Fruit fly (Drosophila melanogaster): ENCODE results near the gene fu.

The fu gene

dm6 chrX:18669811-18670477 is 12.4 kb downstream of the fu start (continued):
- no peak for TF ChIP-seq CG10274 (GFP tag; optimal IDR thresholded peaks at IDR 0.05)
- no peak for TF ChIP-seq CG3847 (GFP tag; IDR thresholded peaks at IDR 0.05)
- peak; percentile 40 for TF ChIP-seq Sox100B (GFP tag; optimal IDR thresholded peaks at IDR 0.05)
- TF ChIP-seq sd (tag; optimal IDR thresholded peaks at IDR 0.05): no peak
- TF ChIP-seq dysf (GFP tag; IDR thresholded peaks at IDR 0.05): peak; percentile 70
- TF ChIP-seq zfh1 (GFP tag; IDR thresholded peaks at IDR 0.05): peak; percentile 39; the same call in 1 of the 3 replicates
- no peak for TF ChIP-seq CG3163 (GFP tag; optimal IDR thresholded peaks at IDR 0.05)
- TF ChIP-seq CG43689 (GFP tag; IDR thresholded peaks at IDR 0.05): no peak
- peak; percentile 49 for TF ChIP-seq CG2678 (tag; optimal IDR thresholded peaks at IDR 0.05)
- no peak for TF ChIP-seq Lhr (GFP tag; optimal IDR thresholded peaks at IDR 0.05)
- TF ChIP-seq CG1792 (GFP tag; optimal IDR thresholded peaks at IDR 0.05): no peak
- peak; percentile 4 for TF ChIP-seq CG12391 (tag; optimal IDR thresholded peaks at IDR 0.05)
- no peak for TF ChIP-seq CG17186 (GFP tag; optimal IDR thresholded peaks at IDR 0.05)
- TF ChIP-seq CG9797 (GFP tag; optimal IDR thresholded peaks at IDR 0.05): no peak
- TF ChIP-seq HLH3B (GFP tag; IDR thresholded peaks at IDR 0.05): no peak
- no peak for TF ChIP-seq lola (GFP tag; optimal IDR thresholded peaks at IDR 0.05)
- no peak for TF ChIP-seq Opbp (GFP tag; IDR thresholded peaks at IDR 0.05; ENCODE audit: partially characterized antibody)
- no peak for TF ChIP-seq CG33213 (GFP tag; optimal IDR thresholded peaks at IDR 0.05)
- TF ChIP-seq Eip74EF (GFP tag; optimal IDR thresholded peaks at IDR 0.05): peak in 1 of 2 experiments; percentile 6
- peak; percentile 31 for TF ChIP-seq Xbp1 (GFP tag; optimal IDR thresholded peaks at IDR 0.05)
- no peak for TF ChIP-seq CG16779 (GFP tag; IDR thresholded peaks at IDR 0.05)
- TF ChIP-seq tgo (GFP tag; IDR thresholded peaks at IDR 0.05): peak; percentile 37; the same call in 2 of the 3 replicates
- peak; percentile 11 for TF ChIP-seq unpg (GFP tag; optimal IDR thresholded peaks at IDR 0.05)
- TF ChIP-seq amos (GFP tag; IDR thresholded peaks at IDR 0.05; ENCODE audit: partially characterized antibody): no peak
- peak; percentile 31 for TF ChIP-seq Sox102F (GFP tag; optimal IDR thresholded peaks at IDR 0.05)
- 0 out of 2 replicates have a peak, but pooled peaks have one; percentile 19 for TF ChIP-seq seq (GFP tag; IDR thresholded peaks at IDR 0.05)
- TF ChIP-seq CG1602 (GFP tag; optimal IDR thresholded peaks at IDR 0.05): peak; percentile 7
- TF ChIP-seq mirr (GFP tag; optimal IDR thresholded peaks at IDR 0.05): no peak
- no peak for TF ChIP-seq kni (GFP tag; optimal IDR thresholded peaks at IDR 0.05)
- TF ChIP-seq Awh (GFP tag; IDR thresholded peaks at IDR 0.05): no peak
- TF ChIP-seq ssp (GFP tag; IDR thresholded peaks at IDR 0.05): peak; percentile 15; the same call in 1 of the 2 replicates
- TF ChIP-seq scrt (GFP tag; optimal IDR thresholded peaks at IDR 0.05): no peak
- TF ChIP-seq CG11696 (GFP tag; IDR thresholded peaks at IDR 0.05): no peak
- TF ChIP-seq CG4707 (GFP tag; optimal IDR thresholded peaks at IDR 0.05): no peak
- no peak for TF ChIP-seq prd (optimal IDR thresholded peaks at IDR 0.05)
- TF ChIP-seq prd (GFP tag; IDR thresholded peaks at IDR 0.05): 0 out of 3 replicates have a peak, but pooled peaks have one; percentile 31
- no peak for TF ChIP-seq bbx (GFP tag; IDR thresholded peaks at IDR 0.05; ENCODE audit: partially characterized antibody)
- no peak for TF ChIP-seq Six4 (GFP tag; optimal IDR thresholded peaks at IDR 0.05)
- TF ChIP-seq schlank (tag; optimal IDR thresholded peaks at IDR 0.05): no peak
- no peak for TF ChIP-seq D (optimal IDR thresholded peaks at IDR 0.05)
- no peak for TF ChIP-seq D (GFP tag; optimal IDR thresholded peaks at IDR 0.05)
- TF ChIP-seq CG16813 (GFP tag; IDR thresholded peaks at IDR 0.05; ENCODE audit: partially characterized antibody): no peak
- TF ChIP-seq HHEX (GFP tag; optimal IDR thresholded peaks at IDR 0.05): no peak
- TF ChIP-seq gt (GFP tag; IDR thresholded peaks at IDR 0.05): no peak
- TF ChIP-seq her (GFP tag; optimal IDR thresholded peaks at IDR 0.05): no peak
- no peak for TF ChIP-seq ro (GFP tag; IDR thresholded peaks at IDR 0.05)
- no peak for TF ChIP-seq unc-4 (GFP tag; IDR thresholded peaks at IDR 0.05; ENCODE audit: partially characterized antibody)
- TF ChIP-seq ara (GFP tag; IDR thresholded peaks at IDR 0.05): 0 out of 2 replicates have a peak, but pooled peaks have one; percentile 36
- TF ChIP-seq NC2α (GFP tag; optimal IDR thresholded peaks at IDR 0.05): no peak
- TF ChIP-seq bab2 (GFP tag; optimal IDR thresholded peaks at IDR 0.05): no peak
